Worm (Caenorhabditis elegans) whole organism, late embryonic: Measurements from ENCODE around the gene F38A5.8.

ENCODE experiments used
- fkh-10 ChIP-seq: fragments of 150-350 bp; optimal IDR thresholded peaks from 2 replicates; lab custom pipeline; 2014; ENCODE audit warnings: missing biosample characterization, missing genetic modification reagents, missing genetic modification characterization
- hlh-30 ChIP-seq: sonication (generic microtip); optimal IDR thresholded peaks from 2 replicates; lab custom pipeline; 2017; ENCODE audit warnings: antibody characterized with exemption, missing genetic modification characterization, missing compliant biosample characterization; ENCODE audit not compliant: insufficient read depth
- lin-11 ChIP-seq: fragments of 200-800 bp; sonication (Bioruptor generic); optimal IDR thresholded peaks from 2 replicates; lab custom pipeline; 2018; ENCODE audit warnings: mild to moderate bottlenecking, missing genetic modification characterization, missing compliant biosample characterization
- rnt-1 ChIP-seq: sonication (generic microtip); optimal IDR thresholded peaks from 2 replicates; lab custom pipeline; 2016; ENCODE audit warnings: missing genetic modification characterization, missing compliant biosample characterization

DNA sequence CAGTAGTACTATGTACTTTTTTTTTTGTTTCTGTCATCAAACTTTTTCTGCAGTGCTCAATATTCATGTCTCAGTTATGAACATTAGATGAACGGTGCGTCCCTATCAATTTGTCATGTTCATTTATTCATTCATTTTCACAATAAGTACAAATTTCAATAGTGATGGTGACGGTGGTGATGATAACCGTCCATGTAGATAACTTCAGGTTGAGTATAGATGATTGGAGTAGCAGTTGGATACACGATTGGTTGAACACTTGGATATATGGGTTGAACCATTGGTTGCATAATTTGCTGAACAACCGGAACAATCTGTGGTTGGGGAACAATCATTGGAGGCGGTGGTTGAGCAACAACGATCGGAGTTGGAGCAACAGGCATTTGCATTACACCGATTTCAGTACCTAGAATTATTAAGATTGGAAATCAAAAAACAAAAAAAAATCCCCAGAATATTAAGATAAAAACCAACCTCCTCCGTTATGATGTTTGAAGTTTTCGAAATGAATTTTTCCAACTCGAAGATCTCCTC lies 11.4 kb upstream of the F38A5.8 start:
- TF ChIP-seq lin-11 (tag; lab: Kevin White, UChicago) (no peak), rnt-1 (tag; lab: Kevin White, UChicago) (no peak), hlh-30 (tag; lab: Kevin White, UChicago) (no peak), fkh-10 (GFP tag; lab: Kevin White, UChicago) (no peak)
